Fruit fly (Drosophila melanogaster) whole organism, embryonic: ENCODE results near the gene CG13367.

Experiments used
- CG2875 ChIP-seq: fragments of 200-800 bp; sonication (Bioruptor generic); optimal IDR thresholded peaks from 2 replicates; lab custom pipeline; 2017; ENCODE audit warnings: missing biosample characterization, mild to moderate bottlenecking, missing genetic modification characterization, missing genetic modification reagents
- Ets65A ChIP-seq: fragments of 200-800 bp; sonication (Bioruptor generic); peaks from one replicate; lab custom pipeline; 2016; ENCODE audit warnings: missing biosample characterization, missing genetic modification characterization
- Side ChIP-seq: fragments of 200-800 bp; sonication (Bioruptor generic); optimal IDR thresholded peaks from 2 replicates; lab custom pipeline; 2016; ENCODE audit warnings: missing biosample characterization, missing genetic modification characterization

DNA sequence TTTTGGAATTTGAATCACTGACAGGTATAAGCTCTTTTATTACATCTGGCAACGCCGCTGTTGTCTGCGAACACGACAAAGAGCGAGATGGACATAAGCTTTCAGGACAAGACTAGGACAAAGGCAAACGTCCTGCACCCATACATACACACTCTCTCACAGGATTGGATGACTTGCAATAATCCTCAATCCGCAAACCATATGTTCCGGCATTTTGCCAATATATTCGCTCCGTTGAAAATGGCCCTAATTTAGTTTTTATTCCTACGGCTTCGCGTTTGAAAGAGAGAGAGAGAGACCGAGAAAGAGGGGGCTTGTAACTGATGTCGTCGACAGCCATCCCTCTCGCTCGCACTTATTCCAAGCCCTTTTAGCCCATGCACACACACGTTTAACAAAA is 9.7 kb downstream of the CG13367 start:
- no peak for TF ChIP-seq CG2875 (GFP tag; lab: Kevin White, UChicago)
- TF ChIP-seq Side (GFP tag; lab: Kevin White, UChicago), result no peak
- TF ChIP-seq Ets65A (GFP tag; lab: Kevin White, UChicago), result no peak
